Fruit fly (Drosophila melanogaster) whole organism, prepupa: ENCODE results near the gene Cad86C.

Source experiments
- CG10669 ChIP-seq: fragments of 200-800 bp; sonication (Bioruptor generic); optimal IDR thresholded peaks from 3 replicates; lab custom pipeline; 2018; ENCODE audit warnings: missing biosample characterization, mild to moderate bottlenecking, missing genetic modification characterization, moderate library complexity
- CG11762 ChIP-seq: fragments of 200-800 bp; sonication (Bioruptor generic); optimal IDR thresholded peaks from 3 replicates; lab custom pipeline; 2016; ENCODE audit warnings: missing biosample characterization, missing genetic modification characterization; ENCODE audit not compliant: insufficient read depth
- CG11902 ChIP-seq: fragments of 200-800 bp; sonication (Bioruptor generic); optimal IDR thresholded peaks from 3 replicates; lab custom pipeline; 2016; ENCODE audit warnings: missing biosample characterization, missing genetic modification characterization
- CG15336 ChIP-seq: fragments of 200-800 bp; sonication (Bioruptor generic); IDR thresholded peaks from 2 replicates; pipeline ENCODE4 v1.3.6; 2022; ENCODE audit warnings: missing biosample characterization, missing genetic modification characterization
- CG1621 ChIP-seq: fragments of 200-800 bp; sonication (Bioruptor generic); optimal IDR thresholded peaks from 3 replicates; lab custom pipeline; 2018; ENCODE audit warnings: missing biosample characterization, mild to moderate bottlenecking, missing genetic modification characterization
- CG3032 ChIP-seq: fragments of 200-800 bp; optimal IDR thresholded peaks from 2 replicates; lab custom pipeline; 2019; ENCODE audit warnings: missing biosample characterization, mild to moderate bottlenecking, missing genetic modification characterization, moderate library complexity
- CG34406 ChIP-seq: fragments of 200-800 bp; sonication (Bioruptor generic); optimal IDR thresholded peaks from 3 replicates; lab custom pipeline; 2016; ENCODE audit warnings: missing biosample characterization, missing genetic modification characterization
- CG3919 ChIP-seq: fragments of 200-800 bp; sonication (Bioruptor generic); optimal IDR thresholded peaks from 3 replicates; lab custom pipeline; 2016; ENCODE audit warnings: missing biosample characterization, missing genetic modification characterization
- CG4318 ChIP-seq: fragments of 200-800 bp; sonication (Bioruptor generic); optimal IDR thresholded peaks from 3 replicates; lab custom pipeline; 2017; ENCODE audit warnings: missing biosample characterization, mild to moderate bottlenecking, missing genetic modification characterization
- CG6163 ChIP-seq: fragments of 200-800 bp; sonication (Bioruptor generic); IDR thresholded peaks from 3 replicates; pipeline ENCODE4 v1.3.6; 2022; ENCODE audit warnings: missing biosample characterization, missing genetic modification characterization
- CG6792 ChIP-seq: fragments of 200-800 bp; sonication (Bioruptor generic); optimal IDR thresholded peaks from 3 replicates; lab custom pipeline; 2016; ENCODE audit warnings: missing biosample characterization, missing genetic modification characterization
- CG6808 ChIP-seq: fragments of 200-800 bp; sonication (Bioruptor generic); optimal IDR thresholded peaks from 3 replicates; lab custom pipeline; 2017; ENCODE audit warnings: missing biosample characterization, missing genetic modification characterization, mild to moderate bottlenecking, moderate library complexity, missing genetic modification reagents
- CG6854 ChIP-seq: fragments of 200-800 bp; sonication (Bioruptor generic); optimal IDR thresholded peaks from 2 replicates; lab custom pipeline; 2017; ENCODE audit warnings: missing biosample characterization, mild to moderate bottlenecking, missing genetic modification characterization
- CG7368 ChIP-seq: fragments of 200-800 bp; sonication (Bioruptor generic); optimal IDR thresholded peaks from 3 replicates; lab custom pipeline; 2016; ENCODE audit warnings: missing biosample characterization, missing genetic modification characterization
- CG8119 ChIP-seq: fragments of 200-800 bp; sonication (Bioruptor generic); IDR thresholded peaks from 3 replicates; pipeline ENCODE4 v1.3.6; 2022; ENCODE audit warnings: missing biosample characterization, missing genetic modification characterization
- CG8632 ChIP-seq: fragments of 200-800 bp; sonication (Bioruptor generic); optimal IDR thresholded peaks from 3 replicates; lab custom pipeline; 2016; ENCODE audit warnings: missing biosample characterization, missing genetic modification characterization
- CG9139 ChIP-seq: fragments of 200-800 bp; sonication (Bioruptor generic); optimal IDR thresholded peaks from 3 replicates; lab custom pipeline; 2017; ENCODE audit warnings: missing biosample characterization, mild to moderate bottlenecking, missing genetic modification characterization
- Eip93F ChIP-seq: fragments of 200-800 bp; sonication (Bioruptor generic); optimal IDR thresholded peaks from 2 replicates; lab custom pipeline; 2016; ENCODE audit warnings: missing biosample characterization, mild to moderate bottlenecking, missing genetic modification characterization
- Ets21C ChIP-seq: fragments of 200-800 bp; sonication (Bioruptor generic); optimal IDR thresholded peaks from 3 replicates; lab custom pipeline; 2016; ENCODE audit warnings: missing biosample characterization, missing genetic modification characterization
- Ets96B ChIP-seq: fragments of 200-800 bp; optimal IDR thresholded peaks from 2 replicates; lab custom pipeline; 2019; ENCODE audit warnings: missing biosample characterization, mild to moderate bottlenecking, missing genetic modification characterization, moderate library complexity
- Hr38 ChIP-seq: sonication (Bioruptor generic); optimal IDR thresholded peaks from 2 replicates; lab custom pipeline; 2016; ENCODE audit warnings: missing biosample characterization, missing genetic modification characterization
- Hr4 ChIP-seq: fragments of 200-800 bp; sonication (Bioruptor generic); optimal IDR thresholded peaks from 3 replicates; lab custom pipeline; 2016; ENCODE audit warnings: missing biosample characterization, missing genetic modification characterization
- OdsH ChIP-seq: fragments of 200-800 bp; sonication (Bioruptor generic); optimal IDR thresholded peaks from 3 replicates; lab custom pipeline; 2016; ENCODE audit warnings: missing biosample characterization, missing genetic modification characterization
- Smox ChIP-seq: fragments of 200-800 bp; sonication (Bioruptor generic); optimal IDR thresholded peaks from 3 replicates; lab custom pipeline; 2016; ENCODE audit warnings: missing biosample characterization, missing genetic modification characterization
- Sox102F ChIP-seq: fragments of 200-800 bp; sonication (Bioruptor generic); optimal IDR thresholded peaks from 2 replicates; lab custom pipeline; 2016; ENCODE audit warnings: missing biosample characterization, mild to moderate bottlenecking, missing genetic modification characterization
- Sox14 ChIP-seq: fragments of 200-800 bp; sonication (Bioruptor generic); optimal IDR thresholded peaks from 3 replicates; lab custom pipeline; 2016; ENCODE audit warnings: missing biosample characterization, missing genetic modification characterization
- acj6 ChIP-seq: fragments of 200-800 bp; sonication (Bioruptor generic); optimal IDR thresholded peaks from 3 replicates; lab custom pipeline; 2016; ENCODE audit warnings: missing biosample characterization, missing genetic modification characterization
- cyc ChIP-seq: fragments of 200-800 bp; sonication (Bioruptor generic); optimal IDR thresholded peaks from 3 replicates; lab custom pipeline; 2016; ENCODE audit warnings: missing biosample characterization, missing genetic modification characterization
- eg ChIP-seq: fragments of 200-800 bp; sonication (Bioruptor generic); IDR thresholded peaks from 3 replicates; pipeline ENCODE4 v1.3.6; 2022; ENCODE audit warnings: missing biosample characterization, missing genetic modification characterization
- esn ChIP-seq: fragments of 200-800 bp; sonication (Bioruptor generic); optimal IDR thresholded peaks from 2 replicates; lab custom pipeline; 2016; ENCODE audit warnings: missing biosample characterization, mild to moderate bottlenecking, missing genetic modification characterization, moderate library complexity
- fd85E ChIP-seq: fragments of 200-800 bp; sonication (Bioruptor generic); optimal IDR thresholded peaks from 3 replicates; lab custom pipeline; 2016; ENCODE audit warnings: missing biosample characterization, missing genetic modification characterization
- fkh ChIP-seq: fragments of 200-800 bp; sonication (Bioruptor generic); optimal IDR thresholded peaks from 3 replicates; lab custom pipeline; 2017; ENCODE audit warnings: missing biosample characterization, mild to moderate bottlenecking, missing genetic modification characterization, moderate library complexity
- lz ChIP-seq: fragments of 200-800 bp; sonication (Bioruptor generic); optimal IDR thresholded peaks from 3 replicates; lab custom pipeline; 2016; ENCODE audit warnings: missing biosample characterization, missing genetic modification characterization
- pdm3 ChIP-seq: fragments of 200-800 bp; sonication (Bioruptor generic); optimal IDR thresholded peaks from 3 replicates; lab custom pipeline; 2016; ENCODE audit warnings: missing biosample characterization, missing genetic modification characterization
- spab ChIP-seq: fragments of 200-800 bp; sonication (Bioruptor generic); optimal IDR thresholded peaks from 2 replicates; lab custom pipeline; 2017; ENCODE audit warnings: missing biosample characterization, mild to moderate bottlenecking, missing genetic modification characterization, missing genetic modification reagents
- ss ChIP-seq, 2 experiments: fragments of 200-800 bp; sonication (Bioruptor generic); optimal IDR thresholded peaks; 2 replicates in 1 of 2; 3 replicates in 1 of 2; lab custom pipeline; 2017 to 2018; ENCODE audit warnings: mild to moderate bottlenecking in 2 of 2, missing biosample characterization in 2 of 2, missing genetic modification characterization in 2 of 2, moderate library complexity in 1 of 2
- svp ChIP-seq: fragments of 200-800 bp; sonication (Bioruptor generic); peaks from one replicate; lab custom pipeline; 2016; ENCODE audit warnings: missing biosample characterization, missing genetic modification characterization

The Cad86C gene

DNA sequence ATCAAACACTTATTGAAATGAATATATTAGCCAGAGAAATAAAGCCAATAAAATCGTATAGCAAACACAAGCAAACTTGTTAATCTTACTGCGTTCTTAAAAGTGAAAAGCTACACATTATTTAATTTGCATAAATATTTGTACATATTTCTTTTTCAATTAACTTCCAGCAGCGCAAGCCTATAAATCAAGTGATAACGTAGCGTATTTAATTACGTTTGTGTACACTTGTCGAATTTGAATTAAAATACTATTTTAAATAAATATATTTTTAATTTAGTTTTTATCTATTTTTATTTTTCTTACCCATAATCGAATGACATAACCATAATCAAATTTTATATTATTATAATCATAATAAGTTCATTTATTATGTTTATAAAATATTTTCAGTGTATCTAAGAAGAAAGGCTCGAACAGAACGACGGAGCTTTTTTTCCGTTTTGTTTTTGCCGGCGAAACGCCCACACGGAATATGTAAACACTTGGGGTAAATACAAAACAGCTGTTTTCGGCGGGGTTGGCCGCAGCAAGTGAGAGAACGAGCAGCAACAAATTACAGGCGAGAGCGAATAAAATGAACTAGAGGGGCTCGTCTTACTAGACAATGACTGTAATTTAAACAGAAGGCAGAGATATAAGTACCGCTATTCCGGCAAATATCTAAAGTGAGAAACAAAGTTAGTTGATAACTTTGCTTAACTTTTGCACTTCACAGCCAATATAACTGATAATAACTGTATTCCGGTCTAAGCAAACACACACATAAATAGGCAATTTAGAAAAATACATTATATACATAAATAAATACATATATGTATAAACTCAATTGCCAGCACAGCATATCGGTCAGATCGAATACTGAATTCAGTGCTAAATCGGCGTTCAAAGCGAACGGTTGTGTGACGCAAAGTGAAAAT, 48.9 kb downstream of the Cad86C start, which contains the start of gene Sodh2 (continued):
- peak; percentile 45 for TF ChIP-seq CG7368 (GFP tag; lab: Kevin White, UChicago)
- TF ChIP-seq Sox14 (GFP tag; lab: Kevin White, UChicago), result peak; percentile 50
- peak; percentile 53 for TF ChIP-seq pdm3 (GFP tag; lab: Kevin White, UChicago)
- TF ChIP-seq CG8632, result peak; percentile 73
- peak; percentile 11 for TF ChIP-seq CG11762 (GFP tag; lab: Kevin White, UChicago)
- peak; percentile 77 for TF ChIP-seq esn (GFP tag; lab: Kevin White, UChicago)
- peak; percentile 52 for TF ChIP-seq CG3919 (GFP tag; lab: Kevin White, UChicago)
- peak; percentile 67 for TF ChIP-seq CG34406 (GFP tag; lab: Kevin White, UChicago)
- peak; percentile 50 for TF ChIP-seq CG10669
- TF ChIP-seq acj6 (GFP tag; lab: Kevin White, UChicago), result peak; percentile 26
- TF ChIP-seq Eip93F (GFP tag; lab: Kevin White, UChicago), result peak; percentile 50
- peak; percentile 88 for TF ChIP-seq eg (GFP tag; lab: Robert Waterston, UW)
- no peak for TF ChIP-seq fd85E
- peak; percentile 16 for TF ChIP-seq cyc (GFP tag; lab: Kevin White, UChicago)
- peak; percentile 66 for TF ChIP-seq CG6163 (GFP tag; lab: Robert Waterston, UW)
- peak; percentile 86 for TF ChIP-seq CG15336
- peak; percentile 35 for TF ChIP-seq spab (GFP tag; lab: Kevin White, UChicago)
- peak; percentile 42 for TF ChIP-seq Smox (GFP tag; lab: Kevin White, UChicago)
- TF ChIP-seq CG4318 (GFP tag; lab: Kevin White, UChicago), result no peak
- TF ChIP-seq Ets96B (tag; lab: Kevin White, UChicago), result peak; percentile 58
- peak; percentile 58 for TF ChIP-seq CG3032
- TF ChIP-seq lz, result peak; percentile 53
- TF ChIP-seq CG6808 (GFP tag; lab: Kevin White, UChicago), result peak; percentile 45
- peak; percentile 65 for TF ChIP-seq OdsH
- no peak for TF ChIP-seq CG11902 (GFP tag; lab: Kevin White, UChicago)
- peak; percentile 53 for TF ChIP-seq CG6792 (GFP tag; lab: Kevin White, UChicago)
- TF ChIP-seq Hr38, result no peak
- peak; percentile 78 for TF ChIP-seq CG6854 (GFP tag; lab: Kevin White, UChicago)
- TF ChIP-seq CG1621, result no peak
- peak; percentile 75 for TF ChIP-seq svp (GFP tag; lab: Kevin White, UChicago)
- peak; percentile 72 for TF ChIP-seq Hr4 (GFP tag; lab: Kevin White, UChicago)
- peak; percentile 1 for TF ChIP-seq Ets21C (GFP tag; lab: Kevin White, UChicago)
- peak; percentile 42 for TF ChIP-seq CG9139 (GFP tag; lab: Kevin White, UChicago)
- peak; percentile 28 to 66 for TF ChIP-seq ss (GFP tag; optimal IDR thresholded peaks at IDR 0.05; lab: Kevin White, UChicago)
- TF ChIP-seq CG8119 (GFP tag; lab: Robert Waterston, UW), result peak; percentile 76
- peak; percentile 77 for TF ChIP-seq Sox102F (GFP tag; lab: Kevin White, UChicago)

DNA sequence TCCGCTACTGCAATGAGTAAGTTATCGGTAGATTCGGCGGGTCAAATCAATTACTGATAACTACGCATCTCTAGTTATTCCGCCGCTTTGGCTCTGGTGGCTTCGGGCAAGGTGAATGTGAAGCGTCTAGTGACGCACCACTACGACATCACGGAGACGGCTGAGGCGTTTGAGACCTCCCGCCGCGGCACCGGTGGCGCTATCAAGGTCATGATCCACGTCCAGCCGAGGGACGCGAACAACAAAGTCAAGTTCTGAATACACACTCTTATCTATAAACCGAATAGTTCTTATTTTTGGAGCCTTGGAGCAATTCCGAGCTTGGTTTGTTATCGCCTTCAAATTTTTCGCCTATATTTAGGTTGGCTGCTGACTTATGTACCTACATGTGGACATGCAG, 50.9 kb downstream of the Cad86C start:
- TF ChIP-seq svp (GFP tag; lab: Kevin White, UChicago) (peak; percentile 43), CG9139 (GFP tag; lab: Kevin White, UChicago) (no peak), fkh (GFP tag; lab: Kevin White, UChicago) (peak; percentile 17)

DNA sequence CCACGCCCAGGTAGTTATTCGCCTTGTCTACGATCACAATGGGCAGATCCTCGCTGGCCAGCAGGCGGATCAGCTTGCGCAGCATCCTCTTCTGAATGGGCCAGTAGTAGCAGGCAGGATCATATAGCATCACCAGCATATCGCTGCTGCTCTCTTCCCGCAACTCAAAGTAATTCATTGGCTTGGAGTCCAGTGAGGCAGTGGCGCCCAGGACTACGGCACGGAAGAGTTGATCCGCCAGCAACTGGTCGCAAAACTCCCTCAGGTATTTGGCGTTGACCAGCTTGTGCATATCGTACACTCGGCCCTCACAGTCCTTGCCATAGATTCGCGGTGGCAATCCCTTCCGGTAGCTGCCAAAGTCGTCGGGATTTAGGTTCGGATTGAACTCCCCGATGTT, 51.7 kb downstream of the Cad86C start:
- peak; percentile 52 for TF ChIP-seq svp (GFP tag; lab: Kevin White, UChicago)
- TF ChIP-seq eg (GFP tag; lab: Robert Waterston, UW), result no peak
- TF ChIP-seq Smox (GFP tag; lab: Kevin White, UChicago), result no peak
- TF ChIP-seq, all 60 proteins: peak for 1
